Worm (Caenorhabditis elegans) whole organism, young adult: ENCODE results near the gene T06E8.8.

Source experiments
- B0019.2 ChIP-seq: fragments of 200-800 bp; sonication (Bioruptor generic); conservative IDR thresholded peaks from 2 replicates; pipeline ENCODE4 v1.3.6; 2022; ENCODE audit warnings: missing genetic modification reagents, missing genetic modification characterization, missing compliant biosample characterization
- B0261.1 ChIP-seq: sonication (generic microtip); optimal IDR thresholded peaks from 2 replicates; lab custom pipeline; 2016; ENCODE audit warnings: mild to moderate bottlenecking, missing genetic modification characterization, moderate library complexity, missing compliant biosample characterization
- F23B12.7 ChIP-seq: sonication (generic microtip); optimal IDR thresholded peaks from 2 replicates; lab custom pipeline; 2017; ENCODE audit warnings: missing genetic modification characterization, mild to moderate bottlenecking, missing compliant biosample characterization, antibody characterized with exemption, moderate library complexity; ENCODE audit not compliant: insufficient read depth
- F33H1.4 ChIP-seq: fragments of 200-800 bp; sonication (Bioruptor generic); IDR thresholded peaks from 2 replicates; pipeline ENCODE4 v1.3.6; 2022; ENCODE audit warnings: missing genetic modification reagents, missing genetic modification characterization, missing compliant biosample characterization
- F37B4.10 ChIP-seq: fragments of 200-800 bp; sonication (Bioruptor generic); IDR thresholded peaks from 2 replicates; pipeline ENCODE4 v1.3.6; 2022; ENCODE audit warnings: missing genetic modification characterization, missing compliant biosample characterization
- F39B2.1 ChIP-seq: fragments of 200-800 bp; sonication (Bioruptor generic); IDR thresholded peaks from 2 replicates; pipeline ENCODE4 v1.3.6; 2022; ENCODE audit warnings: missing genetic modification reagents, missing genetic modification characterization, missing compliant biosample characterization
- F49E8.2 ChIP-seq: sonication (generic microtip); optimal IDR thresholded peaks from 3 replicates; lab custom pipeline; 2017; ENCODE audit warnings: missing genetic modification characterization, mild to moderate bottlenecking, missing compliant biosample characterization, antibody characterized with exemption, moderate library complexity; ENCODE audit not compliant: insufficient read depth
- F52B5.7 ChIP-seq: sonication (generic microtip); optimal IDR thresholded peaks from 2 replicates; lab custom pipeline; 2016; ENCODE audit warnings: mild to moderate bottlenecking, missing genetic modification characterization, missing compliant biosample characterization
- F57A8.1 ChIP-seq: fragments of 200-800 bp; sonication (Bioruptor generic); optimal IDR thresholded peaks from 2 replicates; lab custom pipeline; 2018; ENCODE audit warnings: mild to moderate bottlenecking, missing genetic modification characterization, moderate library complexity, missing compliant biosample characterization
- T07F8.4 ChIP-seq: sonication (generic microtip); optimal IDR thresholded peaks from 2 replicates; lab custom pipeline; 2016; ENCODE audit warnings: mild to moderate bottlenecking, missing genetic modification characterization, moderate library complexity, missing compliant biosample characterization
- Y79H2A.3 ChIP-seq: fragments of 200-800 bp; sonication (Bioruptor generic); conservative IDR thresholded peaks from 2 replicates; pipeline ENCODE4 v1.3.6; 2022; ENCODE audit warnings: missing genetic modification reagents, missing genetic modification characterization, missing compliant biosample characterization
- akir-1 ChIP-seq: fragments of 200-800 bp; sonication (Bioruptor generic); optimal IDR thresholded peaks from 2 replicates; lab custom pipeline; 2018; ENCODE audit warnings: mild to moderate bottlenecking, missing genetic modification characterization, moderate library complexity, missing compliant biosample characterization
- aptf-3 ChIP-seq: fragments of 200-800 bp; sonication (Bioruptor generic); IDR thresholded peaks from 2 replicates; pipeline ENCODE4 v1.3.6; 2022; ENCODE audit warnings: missing genetic modification characterization, missing compliant biosample characterization
- athp-1 ChIP-seq: sonication (generic microtip); optimal IDR thresholded peaks from 2 replicates; lab custom pipeline; 2017; ENCODE audit warnings: mild to moderate bottlenecking, missing genetic modification characterization, missing compliant biosample characterization
- attf-5 ChIP-seq: fragments of 200-800 bp; sonication (Bioruptor generic); optimal IDR thresholded peaks from 2 replicates; lab custom pipeline; 2018; ENCODE audit warnings: mild to moderate bottlenecking, missing genetic modification characterization, missing compliant biosample characterization
- attf-6 ChIP-seq: fragments of 200-800 bp; sonication (Bioruptor generic); IDR thresholded peaks from 2 replicates; pipeline ENCODE4 v1.3.6; 2022; ENCODE audit warnings: missing genetic modification reagents, missing genetic modification characterization, missing compliant biosample characterization
- bed-2 ChIP-seq: fragments of 200-800 bp; sonication (Bioruptor generic); IDR thresholded peaks from 2 replicates; pipeline ENCODE4 v1.3.6; 2022; ENCODE audit warnings: missing genetic modification reagents, missing genetic modification characterization, missing compliant biosample characterization
- cebp-1 ChIP-seq, 2 experiments: fragments of 200-800 bp in 1 of 2; sonication (Bioruptor generic) in 1 of 2; sonication (generic microtip) in 1 of 2; IDR thresholded peaks in 1 of 2; optimal IDR thresholded peaks in 1 of 2; 2 replicates each; pipeline versions ENCODE4 v1.3.6 to Lab custom; 2017 to 2022; ENCODE audit warnings: missing compliant biosample characterization in 2 of 2, missing genetic modification characterization in 2 of 2, mild to moderate bottlenecking in 1 of 2, missing genetic modification reagents in 1 of 2, moderate library complexity in 1 of 2
- dox-1 ChIP-seq: fragments of 200-800 bp; sonication (Bioruptor generic); IDR thresholded peaks from 2 replicates; pipeline ENCODE4 v1.3.6; 2022; ENCODE audit warnings: missing genetic modification reagents, missing genetic modification characterization, missing compliant biosample characterization
- egl-44 ChIP-seq: fragments of 200-800 bp; sonication (Bioruptor generic); IDR thresholded peaks from 2 replicates; pipeline ENCODE4 v1.3.6; 2022; ENCODE audit warnings: missing genetic modification reagents, missing genetic modification characterization, missing compliant biosample characterization
- egrh-3 ChIP-seq: fragments of 200-800 bp; sonication (Bioruptor generic); IDR thresholded peaks from 2 replicates; pipeline ENCODE4 v1.3.6; 2022; ENCODE audit warnings: missing genetic modification reagents, missing genetic modification characterization, missing compliant biosample characterization
- hlh-26 ChIP-seq: fragments of 200-800 bp; sonication (Bioruptor generic); conservative IDR thresholded peaks from 2 replicates; pipeline ENCODE4 v1.3.6; 2022; ENCODE audit warnings: missing genetic modification reagents, missing genetic modification characterization, missing compliant biosample characterization
- hsf-1 ChIP-seq: fragments of 200-800 bp; sonication (Bioruptor generic); IDR thresholded peaks from 2 replicates; pipeline ENCODE4 v1.3.6; 2022; ENCODE audit warnings: missing genetic modification reagents, missing genetic modification characterization, missing compliant biosample characterization
- lag-1 ChIP-seq: fragments of 200-800 bp; sonication (Bioruptor generic); IDR thresholded peaks from 2 replicates; pipeline ENCODE4 v1.3.6; 2022; ENCODE audit warnings: missing genetic modification reagents, missing genetic modification characterization, missing compliant biosample characterization
- lin-40 ChIP-seq: sonication (generic microtip); optimal IDR thresholded peaks from 2 replicates; lab custom pipeline; 2016; ENCODE audit warnings: missing genetic modification characterization, mild to moderate bottlenecking, missing compliant biosample characterization, missing genotype, missing genetic modification reagents
- lin-54 ChIP-seq: fragments of 200-800 bp; sonication (Bioruptor generic); optimal IDR thresholded peaks from 2 replicates; lab custom pipeline; 2018; ENCODE audit warnings: mild to moderate bottlenecking, missing genetic modification characterization, missing compliant biosample characterization
- madf-10 ChIP-seq: sonication (generic microtip); optimal IDR thresholded peaks from 2 replicates; lab custom pipeline; 2016; ENCODE audit warnings: mild to moderate bottlenecking, missing genetic modification characterization, missing compliant biosample characterization
- madf-8 ChIP-seq: fragments of 200-800 bp; sonication (Bioruptor generic); conservative IDR thresholded peaks from 2 replicates; pipeline ENCODE4 v1.3.6; 2022; ENCODE audit warnings: missing genetic modification reagents, missing genetic modification characterization, missing compliant biosample characterization
- nfyb-1 ChIP-seq: fragments of 200-800 bp; sonication (Bioruptor generic); IDR thresholded peaks from 2 replicates; pipeline ENCODE4 v1.3.6; 2022; ENCODE audit warnings: missing genetic modification reagents, missing genetic modification characterization, missing compliant biosample characterization
- nhr-120 ChIP-seq: fragments of 200-800 bp; sonication (Bioruptor generic); IDR thresholded peaks from 2 replicates; pipeline ENCODE4 v1.3.6; 2022; ENCODE audit warnings: missing genetic modification characterization, missing compliant biosample characterization
- nhr-179 ChIP-seq: sonication (generic microtip); optimal IDR thresholded peaks from 2 replicates; lab custom pipeline; 2016; ENCODE audit warnings: mild to moderate bottlenecking, missing genetic modification characterization, missing compliant biosample characterization
- nhr-80 ChIP-seq: sonication (generic microtip); optimal IDR thresholded peaks from 2 replicates; lab custom pipeline; 2016; ENCODE audit warnings: missing genetic modification characterization, missing compliant biosample characterization
- pha-4 ChIP-seq: fragments of 150-350 bp; sonication (generic microtip); optimal IDR thresholded peaks from 2 replicates; lab custom pipeline; 2014; ENCODE audit warnings: missing biosample characterization, missing genetic modification reagents, missing genetic modification characterization
- rcor-1 ChIP-seq: fragments of 200-800 bp; sonication (Bioruptor generic); IDR thresholded peaks from 2 replicates; pipeline ENCODE4 v1.3.6; 2022; ENCODE audit warnings: missing genetic modification reagents, missing genetic modification characterization, missing compliant biosample characterization
- sdz-38 ChIP-seq: sonication (generic microtip); optimal IDR thresholded peaks from 2 replicates; lab custom pipeline; 2016; ENCODE audit warnings: missing genotype, missing genetic modification characterization, missing compliant biosample characterization
- sea-2 ChIP-seq: fragments of 200-800 bp; sonication (Bioruptor generic); IDR thresholded peaks from 2 replicates; pipeline ENCODE4 v1.3.6; 2022; ENCODE audit warnings: missing genetic modification characterization, missing compliant biosample characterization
- snpc-4 ChIP-seq, 5 experiments: fragments of 150-350 bp in 1 of 5; sonication (generic microtip) in 4 of 5; optimal IDR thresholded peaks; 2 replicates each; lab custom pipeline; 2014 to 2018; ENCODE audit warnings: missing genetic modification characterization in 5 of 5, missing biosample characterization in 3 of 5, antibody characterized with exemption in 2 of 5, mild to moderate bottlenecking in 2 of 5, missing compliant biosample characterization in 2 of 5, missing genotype in 2 of 5, moderate library complexity in 2 of 5, missing genetic modification reagents in 1 of 5
- unc-62 ChIP-seq: fragments of 150-350 bp; optimal IDR thresholded peaks from 2 replicates; lab custom pipeline; 2014; ENCODE audit warnings: missing biosample characterization, missing genetic modification reagents, missing genetic modification characterization
- xnd-1 ChIP-seq: sonication (generic microtip); optimal IDR thresholded peaks from 2 replicates; lab custom pipeline; 2016; ENCODE audit warnings: missing genotype, missing genetic modification reagents, missing genetic modification characterization, missing compliant biosample characterization
- zfh-2 ChIP-seq: fragments of 200-800 bp; sonication (Bioruptor generic); conservative IDR thresholded peaks from 2 replicates; pipeline ENCODE4 v1.3.6; 2022; ENCODE audit warnings: missing genetic modification reagents, missing genetic modification characterization, missing compliant biosample characterization
- zim-3 ChIP-seq: sonication (generic microtip); optimal IDR thresholded peaks from 2 replicates; lab custom pipeline; 2017; ENCODE audit warnings: mild to moderate bottlenecking, missing genetic modification characterization, moderate library complexity, missing compliant biosample characterization
- ztf-28 ChIP-seq: fragments of 200-800 bp; sonication (Bioruptor generic); IDR thresholded peaks from 2 replicates; pipeline ENCODE4 v1.3.6; 2022; ENCODE audit warnings: missing genetic modification reagents, missing genetic modification characterization, missing compliant biosample characterization
- ztf-6 ChIP-seq: fragments of 200-800 bp; sonication (Bioruptor generic); IDR thresholded peaks from 2 replicates; pipeline ENCODE4 v1.3.6; 2022; ENCODE audit warnings: missing genetic modification reagents, missing genetic modification characterization, missing compliant biosample characterization

T06E8.8 gene

DNA sequence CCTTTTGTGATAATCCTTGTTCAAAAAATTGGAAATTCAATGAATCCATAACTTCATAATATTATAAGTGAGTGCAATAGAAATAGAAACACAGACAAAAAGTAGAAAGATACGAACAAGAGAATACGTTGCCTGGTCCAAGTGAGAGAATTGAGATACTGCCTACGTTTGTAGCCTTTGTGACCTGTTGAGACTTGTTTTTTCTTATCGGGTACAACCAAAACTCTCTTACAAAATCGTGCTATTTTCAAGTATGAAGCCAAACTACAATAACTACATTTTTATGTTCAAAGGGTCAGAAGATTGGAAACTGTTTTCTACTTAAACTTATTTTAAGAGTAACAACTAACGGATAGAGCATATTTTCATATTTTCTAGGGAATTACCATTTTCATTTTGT is 38.1 kb downstream of the T06E8.8 start, which contains the start of gene nhr-205:
nhr-205 (minus strand) TSS at position 141 of the 400 bp plus-strand sequence.
- TF ChIP-seq F33H1.4 = no peak
- no peak for TF ChIP-seq dox-1 (GFP tag; lab: Robert Waterston, UW)
- TF ChIP-seq attf-6 (GFP tag; lab: Robert Waterston, UW) = no peak
- no peak for TF ChIP-seq snpc-4 (GFP tag; optimal IDR thresholded peaks at IDR 0.05; lab: Kevin White, UChicago)
- no peak for TF ChIP-seq snpc-4 (tag; optimal IDR thresholded peaks at IDR 0.05; lab: Kevin White, UChicago)
- TF ChIP-seq unc-62 (GFP tag; lab: Kevin White, UChicago) = no peak
- TF ChIP-seq lin-40 (tag; lab: Kevin White, UChicago) = no peak
- TF ChIP-seq hsf-1 (GFP tag; lab: Robert Waterston, UW) = no peak
- no peak for TF ChIP-seq B0261.1 (tag; lab: Kevin White, UChicago)
- TF ChIP-seq zim-3 = no peak
- no peak for TF ChIP-seq F57A8.1 (GFP tag; lab: Kevin White, UChicago)
- no peak for TF ChIP-seq athp-1 (tag; lab: Kevin White, UChicago)
- no peak for TF ChIP-seq F49E8.2
- no peak for TF ChIP-seq T07F8.4
- TF ChIP-seq nfyb-1 (GFP tag; lab: Robert Waterston, UW) = no peak
- no peak for TF ChIP-seq nhr-179 (tag; lab: Kevin White, UChicago)
- no peak for TF ChIP-seq Y79H2A.3 (GFP tag; lab: Robert Waterston, UW)
- TF ChIP-seq F37B4.10 (GFP tag; lab: Robert Waterston, UW) = no peak

DNA sequence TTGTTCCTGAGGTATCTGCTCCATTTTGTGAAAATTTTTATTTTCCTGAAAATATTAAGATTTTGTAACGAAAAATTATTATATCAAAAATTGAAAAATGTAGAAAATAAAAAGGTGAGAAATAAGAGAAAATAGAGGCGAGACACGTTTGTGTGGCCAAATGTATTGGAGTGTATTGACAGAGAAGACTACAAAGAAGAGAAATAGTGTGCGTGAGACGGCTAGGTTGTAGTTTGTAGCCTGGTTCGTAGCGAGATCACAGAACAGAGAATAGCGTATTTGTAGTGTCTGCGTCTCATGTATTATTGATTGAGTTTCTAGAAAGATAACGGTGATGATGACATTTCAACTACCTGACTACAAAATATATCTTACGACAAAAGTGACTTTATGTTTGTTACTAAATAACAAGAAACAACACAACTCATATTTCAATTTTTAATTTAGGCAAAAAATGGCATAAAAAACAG is 40.5 kb downstream of the T06E8.8 start, which contains the start of gene nhr-12:
nhr-12 (minus strand) TSS at position 51 of the 470 bp plus-strand sequence.
- TF ChIP-seq nhr-179 (tag; lab: Kevin White, UChicago) = no peak
- no peak for TF ChIP-seq aptf-3 (GFP tag; lab: Robert Waterston, UW)
- no peak for TF ChIP-seq xnd-1 (tag; lab: Kevin White, UChicago)
- TF ChIP-seq sdz-38 (tag; lab: Kevin White, UChicago) = no peak
- no peak for TF ChIP-seq lag-1
- TF ChIP-seq bed-2 (GFP tag; lab: Robert Waterston, UW) = no peak
- TF ChIP-seq F23B12.7 (tag; lab: Kevin White, UChicago) = no peak
- no peak for TF ChIP-seq athp-1 (tag; lab: Kevin White, UChicago)
- TF ChIP-seq akir-1 (GFP tag; lab: Kevin White, UChicago) = no peak
- no peak for TF ChIP-seq rcor-1
- TF ChIP-seq egl-44 = no peak
- no peak for TF ChIP-seq pha-4
- no peak for TF ChIP-seq madf-10 (tag; lab: Kevin White, UChicago)
- TF ChIP-seq hsf-1 (GFP tag; lab: Robert Waterston, UW) = no peak

- TF ChIP-seq cebp-1 (GFP tag; IDR thresholded peaks at IDR 0.05; lab: Robert Waterston, UW) (no peak), cebp-1 (tag; optimal IDR thresholded peaks at IDR 0.05; lab: Kevin White, UChicago) (no peak), nhr-120 (GFP tag; lab: Robert Waterston, UW) (no peak), egl-44 (no peak), ztf-6 (GFP tag; lab: Robert Waterston, UW) (no peak), B0019.2 (GFP tag; lab: Robert Waterston, UW) (no peak), nhr-80 (no peak), lin-54 (no peak), sea-2 (GFP tag; lab: Robert Waterston, UW) (no peak), zfh-2 (GFP tag; lab: Robert Waterston, UW) (no peak), unc-62 (GFP tag; lab: Kevin White, UChicago) (no peak), lag-1 (no peak), F37B4.10 (GFP tag; lab: Robert Waterston, UW) (no peak), ztf-28 (GFP tag; lab: Robert Waterston, UW) (no peak), attf-5 (GFP tag; lab: Kevin White, UChicago) (no peak), F39B2.1 (GFP tag; lab: Robert Waterston, UW) (no peak), F52B5.7 (tag; lab: Kevin White, UChicago) (no peak), snpc-4 (GFP tag; optimal IDR thresholded peaks at IDR 0.05; lab: Kevin White, UChicago) (no peak), snpc-4 (tag; optimal IDR thresholded peaks at IDR 0.05; lab: Kevin White, UChicago) (no peak), egrh-3 (no peak), madf-8 (no peak), hlh-26 (GFP tag; lab: Robert Waterston, UW) (no peak)
Measured at ce11 chrV:10084864-10085263, 41.3 kb downstream of the T06E8.8 start, which contains the start of gene R04B5.6. R04B5.6 (plus strand) TSS chrV:10085164.
